Worm (Caenorhabditis elegans): Measurements from ENCODE around the gene Y45F10D.16.

ce11 chrIV:13750033-13750432, 26.2 kb upstream of the Y45F10D.16 start, which contains the start of gene sorb-1:
- TF ChIP-seq fkh-10 (GFP tag; optimal IDR thresholded peaks at IDR 0.05), result no peak
- no peak for TF ChIP-seq ceh-82 (tag; optimal IDR thresholded peaks at IDR 0.05)
- TF ChIP-seq ceh-28 (tag; optimal IDR thresholded peaks at IDR 0.05), result no peak
- TF ChIP-seq ama-1 (optimal IDR thresholded peaks at IDR 0.05), result no peak
- TF ChIP-seq pha-4 (tag; optimal IDR thresholded peaks at IDR 0.05), result no peak
- no peak for TF ChIP-seq nhr-12 (tag; optimal IDR thresholded peaks at IDR 0.05)
- no peak for TF ChIP-seq nhr-28 (tag; optimal IDR thresholded peaks at IDR 0.05)
- no peak for TF ChIP-seq mdl-1 (tag; optimal IDR thresholded peaks at IDR 0.05)
- no peak for TF ChIP-seq elt-2 (tag; optimal IDR thresholded peaks at IDR 0.05)
- TF ChIP-seq mml-1 (tag; optimal IDR thresholded peaks at IDR 0.05), result no peak
- TF ChIP-seq unc-62 (GFP tag; optimal IDR thresholded peaks at IDR 0.05), result no peak
- no peak for TF ChIP-seq nhr-11 (tag; optimal IDR thresholded peaks at IDR 0.05)

All from whole organism, L3 larva.